Fruit fly (Drosophila melanogaster) whole organism, embryonic: ENCODE results near the gene GXIVsPLA2.

Experiments used
- Asciz ChIP-seq: fragments of 200-800 bp; sonication (Bioruptor generic); optimal IDR thresholded peaks from 2 replicates; lab custom pipeline; 2017; ENCODE audit warnings: missing biosample characterization, mild to moderate bottlenecking, missing genetic modification characterization, missing genetic modification reagents
- CG10147 ChIP-seq: fragments of 200-800 bp; sonication (Bioruptor generic); optimal IDR thresholded peaks from 2 replicates; lab custom pipeline; 2019; ENCODE audit warnings: missing biosample characterization, mild to moderate bottlenecking, missing genetic modification characterization, moderate library complexity
- CG11456 ChIP-seq: fragments of 200-800 bp; sonication (Bioruptor generic); IDR thresholded peaks from 3 replicates; pipeline ENCODE4 v1.3.6; 2022; ENCODE audit warnings: missing biosample characterization, missing genetic modification characterization
- CG14965 ChIP-seq: fragments of 200-800 bp; sonication (Bioruptor generic); optimal IDR thresholded peaks from 2 replicates; lab custom pipeline; 2016; ENCODE audit warnings: missing biosample characterization, missing genetic modification characterization, borderline replicate concordance
- CG1529 ChIP-seq: fragments of 200-800 bp; sonication (Bioruptor generic); optimal IDR thresholded peaks from 3 replicates; lab custom pipeline; 2018; ENCODE audit warnings: missing biosample characterization, missing genetic modification characterization
- CG1647 ChIP-seq: fragments of 200-800 bp; sonication (Bioruptor generic); optimal IDR thresholded peaks from 3 replicates; lab custom pipeline; 2016; ENCODE audit warnings: missing biosample characterization, missing genetic modification characterization
- CG16863 ChIP-seq: fragments of 200-800 bp; sonication (Bioruptor generic); optimal IDR thresholded peaks from 3 replicates; lab custom pipeline; 2016; ENCODE audit warnings: missing biosample characterization, missing genetic modification characterization
- CG3281 ChIP-seq: fragments of 200-800 bp; sonication (Bioruptor generic); optimal IDR thresholded peaks from 3 replicates; lab custom pipeline; 2017; ENCODE audit warnings: missing biosample characterization, mild to moderate bottlenecking, missing genetic modification characterization
- CG34224 ChIP-seq: fragments of 200-800 bp; sonication (Bioruptor generic); IDR thresholded peaks from 3 replicates; pipeline ENCODE4 v1.3.6; 2022; ENCODE audit warnings: missing biosample characterization, missing genetic modification characterization; ENCODE audit not compliant: partially characterized antibody
- CG43689 ChIP-seq: fragments of 200-800 bp; sonication (Bioruptor generic); IDR thresholded peaks from 2 replicates; pipeline ENCODE4 v1.3.6; 2022; ENCODE audit warnings: missing biosample characterization, missing genetic modification characterization
- CG5180 ChIP-seq: fragments of 200-800 bp; sonication (Bioruptor generic); optimal IDR thresholded peaks from 3 replicates; lab custom pipeline; 2017; ENCODE audit warnings: missing biosample characterization, missing genetic modification characterization, mild to moderate bottlenecking, moderate library complexity, missing genetic modification reagents
- CG6175 ChIP-seq: fragments of 200-800 bp; sonication (Bioruptor generic); IDR thresholded peaks from 3 replicates; pipeline ENCODE4 v1.3.6; 2022; ENCODE audit warnings: missing biosample characterization, missing genetic modification characterization
- CG6689 ChIP-seq: fragments of 200-800 bp; sonication (Bioruptor generic); IDR thresholded peaks from 2 replicates; pipeline ENCODE4 v1.3.6; 2022; ENCODE audit warnings: missing biosample characterization, missing genetic modification characterization
- CG6765 ChIP-seq: fragments of 200-800 bp; sonication (Bioruptor generic); optimal IDR thresholded peaks from 3 replicates; lab custom pipeline; 2017; ENCODE audit warnings: missing biosample characterization, mild to moderate bottlenecking, missing genetic modification characterization
- CG6791 ChIP-seq: fragments of 200-800 bp; sonication (Bioruptor generic); IDR thresholded peaks from 3 replicates; pipeline ENCODE4 v1.3.6; 2022; ENCODE audit warnings: missing biosample characterization, missing genetic modification characterization; ENCODE audit not compliant: partially characterized antibody
- CG7271 ChIP-seq: fragments of 200-800 bp; sonication (Bioruptor generic); optimal IDR thresholded peaks from 2 replicates; lab custom pipeline; 2018; ENCODE audit warnings: missing biosample characterization, mild to moderate bottlenecking, missing genetic modification characterization, moderate library complexity
- CG7556 ChIP-seq: fragments of 200-800 bp; sonication (Bioruptor generic); optimal IDR thresholded peaks from 2 replicates; lab custom pipeline; 2017; ENCODE audit warnings: missing biosample characterization, mild to moderate bottlenecking, missing genetic modification characterization
- CG7745 ChIP-seq: fragments of 200-800 bp; sonication (Bioruptor generic); optimal IDR thresholded peaks from 2 replicates; lab custom pipeline; 2018; ENCODE audit warnings: missing biosample characterization, mild to moderate bottlenecking, missing genetic modification characterization, moderate library complexity
- CG8765 ChIP-seq: fragments of 200-800 bp; sonication (Bioruptor generic); IDR thresholded peaks from 2 replicates; pipeline ENCODE4 v1.3.6; 2022; ENCODE audit warnings: missing biosample characterization, missing genetic modification characterization
- CG8944 ChIP-seq: fragments of 200-800 bp; sonication (Bioruptor generic); optimal IDR thresholded peaks from 3 replicates; lab custom pipeline; 2016; ENCODE audit warnings: missing biosample characterization, missing genetic modification characterization
- CoRest ChIP-seq: fragments of 200-800 bp; sonication (Bioruptor generic); optimal IDR thresholded peaks from 3 replicates; lab custom pipeline; 2018; ENCODE audit warnings: missing biosample characterization, mild to moderate bottlenecking, missing genetic modification characterization, moderate library complexity
- Dref ChIP-seq: fragments of 200-800 bp; sonication (Bioruptor generic); IDR thresholded peaks from 2 replicates; pipeline ENCODE4 v1.3.6; 2022; ENCODE audit warnings: missing biosample characterization, missing genetic modification characterization
- ERR ChIP-seq: fragments of 200-800 bp; sonication (Bioruptor generic); optimal IDR thresholded peaks from 2 replicates; lab custom pipeline; 2016; ENCODE audit warnings: missing biosample characterization, missing genetic modification characterization
- Gsc ChIP-seq: fragments of 200-800 bp; sonication (Bioruptor generic); IDR thresholded peaks from 2 replicates; pipeline ENCODE4 v1.3.6; 2022; ENCODE audit warnings: missing biosample characterization, missing genetic modification characterization
- HLH3B ChIP-seq: fragments of 200-800 bp; sonication (Bioruptor generic); IDR thresholded peaks from 2 replicates; pipeline ENCODE4 v1.3.6; 2022; ENCODE audit warnings: missing biosample characterization, missing genetic modification characterization
- MESR4 ChIP-seq: fragments of 200-800 bp; sonication (Bioruptor generic); optimal IDR thresholded peaks from 2 replicates; lab custom pipeline; 2018; ENCODE audit warnings: missing biosample characterization, mild to moderate bottlenecking, missing genetic modification characterization, moderate library complexity
- Max ChIP-seq: fragments of 200-800 bp; sonication (Bioruptor generic); optimal IDR thresholded peaks from 2 replicates; lab custom pipeline; 2016; ENCODE audit warnings: missing biosample characterization, mild to moderate bottlenecking, missing genetic modification characterization
- Mrtf ChIP-seq: fragments of 200-800 bp; sonication (Bioruptor generic); IDR thresholded peaks from 3 replicates; pipeline ENCODE4 v1.3.6; 2022; ENCODE audit warnings: missing biosample characterization, missing genetic modification characterization
- Neu2 ChIP-seq: fragments of 200-800 bp; sonication (Bioruptor generic); optimal IDR thresholded peaks from 3 replicates; lab custom pipeline; 2016; ENCODE audit warnings: missing biosample characterization, missing genetic modification characterization, borderline replicate concordance
- Oaz ChIP-seq: fragments of 200-800 bp; sonication (Bioruptor generic); IDR thresholded peaks from 2 replicates; pipeline ENCODE4 v1.3.6; 2022; ENCODE audit warnings: missing biosample characterization, missing genetic modification characterization
- Ravus ChIP-seq: fragments of 200-800 bp; sonication (Bioruptor generic); IDR thresholded peaks from 2 replicates; pipeline ENCODE4 v1.3.6; 2022; ENCODE audit warnings: missing biosample characterization, missing genetic modification characterization
- Vsx1 ChIP-seq: fragments of 200-800 bp; sonication (Bioruptor generic); optimal IDR thresholded peaks from 2 replicates; lab custom pipeline; 2017; ENCODE audit warnings: missing biosample characterization, mild to moderate bottlenecking, missing genetic modification characterization, missing genetic modification reagents
- Xbp1 ChIP-seq: fragments of 200-800 bp; sonication (Bioruptor generic); optimal IDR thresholded peaks from 3 replicates; lab custom pipeline; 2016; ENCODE audit warnings: missing biosample characterization, mild to moderate bottlenecking, missing genetic modification characterization
- az2 ChIP-seq: fragments of 200-800 bp; sonication (Bioruptor generic); optimal IDR thresholded peaks from 3 replicates; lab custom pipeline; 2016; ENCODE audit warnings: missing biosample characterization, missing genetic modification characterization
- cato ChIP-seq: fragments of 200-800 bp; sonication (Bioruptor generic); optimal IDR thresholded peaks from 2 replicates; lab custom pipeline; 2016; ENCODE audit warnings: missing biosample characterization, missing genetic modification characterization, borderline replicate concordance
- caup ChIP-seq: fragments of 200-800 bp; sonication (Bioruptor generic); optimal IDR thresholded peaks from 3 replicates; lab custom pipeline; 2017; ENCODE audit warnings: missing biosample characterization, mild to moderate bottlenecking, missing genetic modification characterization, moderate library complexity; ENCODE audit not compliant: severe bottlenecking
- chif ChIP-seq, 2 experiments: fragments of 200-800 bp; sonication (Bioruptor generic); optimal IDR thresholded peaks; 3 replicates each; lab custom pipeline; 2016; ENCODE audit warnings: missing biosample characterization in 2 of 2, missing genetic modification characterization in 2 of 2
- chinmo ChIP-seq: fragments of 200-800 bp; sonication (Bioruptor generic); IDR thresholded peaks from 4 replicates; pipeline ENCODE4 v1.3.6; 2022; ENCODE audit warnings: missing biosample characterization, missing genetic modification characterization; ENCODE audit not compliant: partially characterized antibody
- dati ChIP-seq: fragments of 200-800 bp; sonication (Bioruptor generic); IDR thresholded peaks from 2 replicates; pipeline ENCODE4 v1.3.6; 2022; ENCODE audit warnings: missing biosample characterization, missing genetic modification characterization
- dm ChIP-seq: fragments of 200-800 bp; sonication (Bioruptor generic); optimal IDR thresholded peaks from 3 replicates; lab custom pipeline; 2016; ENCODE audit warnings: missing biosample characterization, missing genetic modification characterization
- emc ChIP-seq: fragments of 200-800 bp; sonication (Bioruptor generic); optimal IDR thresholded peaks from 2 replicates; lab custom pipeline; 2016; ENCODE audit warnings: missing biosample characterization, missing genetic modification characterization
- en ChIP-seq: fragments of 200-800 bp; sonication (Bioruptor generic); optimal IDR thresholded peaks from 2 replicates; lab custom pipeline; 2016; ENCODE audit warnings: missing biosample characterization, missing genetic modification characterization
- h ChIP-seq: fragments of >200 bp; optimal IDR thresholded peaks from 2 replicates; lab custom pipeline; 2017
- hth ChIP-seq: fragments of >200 bp; optimal IDR thresholded peaks from 2 replicates; lab custom pipeline; 2017; ENCODE audit warnings: inconsistent platforms
- nmo ChIP-seq: fragments of 200-800 bp; sonication (Bioruptor generic); optimal IDR thresholded peaks from 2 replicates; lab custom pipeline; 2018; ENCODE audit warnings: missing biosample characterization, mild to moderate bottlenecking, missing genetic modification characterization, moderate library complexity
- oc ChIP-seq: fragments of 200-800 bp; sonication (Bioruptor generic); optimal IDR thresholded peaks from 2 replicates; lab custom pipeline; 2018; ENCODE audit warnings: missing biosample characterization, mild to moderate bottlenecking, missing genetic modification characterization, moderate library complexity
- org-1 ChIP-seq: fragments of 200-800 bp; sonication (Bioruptor generic); optimal IDR thresholded peaks from 2 replicates; lab custom pipeline; 2017; ENCODE audit warnings: missing biosample characterization, missing genetic modification characterization
- psq ChIP-seq: fragments of 200-800 bp; sonication (Bioruptor generic); optimal IDR thresholded peaks from 2 replicates; lab custom pipeline; 2017; ENCODE audit warnings: missing biosample characterization, missing genetic modification characterization
- row ChIP-seq: fragments of 200-800 bp; sonication (Bioruptor generic); IDR thresholded peaks from 3 replicates; pipeline ENCODE4 v1.3.6; 2022; ENCODE audit warnings: missing biosample characterization, missing genetic modification characterization
- slp2 ChIP-seq: fragments of 200-800 bp; sonication (Bioruptor generic); optimal IDR thresholded peaks from 2 replicates; lab custom pipeline; 2016; ENCODE audit warnings: missing biosample characterization, missing genetic modification characterization

GXIVsPLA2 gene

dm6 chr3L:16004401-16005237 lies 49.7 kb downstream of the GXIVsPLA2 start, which contains the start of the genes hzg and mRpS31 (continued):
- TF ChIP-seq Ravus: no peak
- TF ChIP-seq az2 (GFP tag; lab: Kevin White, UChicago): peak; percentile 57
- no peak for TF ChIP-seq CG7271
- peak; percentile 88 for TF ChIP-seq row (GFP tag; lab: Robert Waterston, UW)
- no peak for TF ChIP-seq CG8765
- no peak for TF ChIP-seq Mrtf (GFP tag; lab: Robert Waterston, UW)
- no peak for TF ChIP-seq CG1647 (GFP tag; lab: Kevin White, UChicago)
- TF ChIP-seq h (lab: Kevin White, UChicago): no peak
- 0 out of 2 replicates have a peak, but pooled peaks have one; percentile 31 for TF ChIP-seq CG6689 (GFP tag; lab: Robert Waterston, UW)
- no peak for TF ChIP-seq CG34224 (GFP tag; lab: Robert Waterston, UW)
- TF ChIP-seq hth (lab: Kevin White, UChicago): no peak
- no peak for TF ChIP-seq CG6765
- no peak for TF ChIP-seq ERR (GFP tag; lab: Kevin White, UChicago)
- no peak for TF ChIP-seq Asciz (GFP tag; lab: Kevin White, UChicago)
- TF ChIP-seq CG7556 (GFP tag; lab: Kevin White, UChicago): peak; percentile 40
- TF ChIP-seq CG7745 (tag; lab: Kevin White, UChicago): peak; percentile 20
- no peak for TF ChIP-seq CG14965 (GFP tag; lab: Kevin White, UChicago)
- TF ChIP-seq CG6791 (GFP tag; lab: Robert Waterston, UW): no peak; the same call in 2 of the 3 replicates
- TF ChIP-seq org-1 (GFP tag; lab: Kevin White, UChicago): no peak
- no peak for TF ChIP-seq en (GFP tag; lab: Kevin White, UChicago)
- TF ChIP-seq psq (GFP tag; lab: Kevin White, UChicago): peak; percentile 74
- TF ChIP-seq CG6175 (GFP tag; lab: Robert Waterston, UW): no peak
- peak; percentile 44 for TF ChIP-seq nmo (GFP tag; lab: Kevin White, UChicago)
- no peak for TF ChIP-seq CG1529 (GFP tag; lab: Kevin White, UChicago)
- TF ChIP-seq HLH3B (GFP tag; lab: Robert Waterston, UW): no peak
- no peak for TF ChIP-seq Neu2 (GFP tag; lab: Kevin White, UChicago)
- TF ChIP-seq CG10147 (GFP tag; lab: Kevin White, UChicago): peak; percentile 65
- TF ChIP-seq CG3281: peak; percentile 5
- TF ChIP-seq chif (GFP tag; optimal IDR thresholded peaks at IDR 0.05; lab: Kevin White, UChicago): peak; percentile 14 to 25
- no peak for TF ChIP-seq Gsc (GFP tag; lab: Robert Waterston, UW)
- peak; percentile 23 for TF ChIP-seq emc (GFP tag; lab: Kevin White, UChicago)
- peak; percentile 73 for TF ChIP-seq CoRest (tag; lab: Kevin White, UChicago)
- peak; percentile 63 for TF ChIP-seq MESR4 (GFP tag; lab: Kevin White, UChicago)
- peak; percentile 38 for TF ChIP-seq dm (GFP tag; lab: Kevin White, UChicago)
- peak; percentile 3 for TF ChIP-seq CG8944 (GFP tag; lab: Kevin White, UChicago)
- no peak for TF ChIP-seq cato
- TF ChIP-seq CG43689 (GFP tag; lab: Robert Waterston, UW): no peak
- TF ChIP-seq Xbp1: peak; percentile 54
- no peak for TF ChIP-seq CG11456 (GFP tag; lab: Robert Waterston, UW)
- no peak for TF ChIP-seq dati (GFP tag; lab: Robert Waterston, UW)
- no peak for TF ChIP-seq Vsx1 (GFP tag; lab: Kevin White, UChicago)
- TF ChIP-seq Max (GFP tag; lab: Kevin White, UChicago): peak; percentile 54
- no peak for TF ChIP-seq caup (GFP tag; lab: Kevin White, UChicago)
- TF ChIP-seq oc (tag; lab: Kevin White, UChicago): no peak
- peak; percentile 60 for TF ChIP-seq CG16863 (GFP tag; lab: Kevin White, UChicago)
- TF ChIP-seq CG5180 (GFP tag; lab: Kevin White, UChicago): no peak
- no peak for TF ChIP-seq Oaz (GFP tag; lab: Robert Waterston, UW)
- TF ChIP-seq chinmo: no peak
- peak; percentile 5 for TF ChIP-seq slp2 (GFP tag; lab: Kevin White, UChicago)
- TF ChIP-seq Dref (GFP tag; lab: Robert Waterston, UW): no peak
